Fruit fly (Drosophila melanogaster) whole organism, embryonic: Measurements from ENCODE around the gene CG9164.

Experiments used
- Bgb ChIP-seq: fragments of 200-800 bp; sonication (Bioruptor generic); IDR thresholded peaks from 2 replicates; pipeline ENCODE4 v1.3.6; 2022; ENCODE audit warnings: missing biosample characterization, missing genetic modification characterization; ENCODE audit not compliant: partially characterized antibody
- CG10209 ChIP-seq: fragments of 200-800 bp; sonication (Bioruptor generic); optimal IDR thresholded peaks from 3 replicates; lab custom pipeline; 2017; ENCODE audit warnings: missing biosample characterization, mild to moderate bottlenecking, missing genetic modification characterization, missing genetic modification reagents
- CG10654 ChIP-seq: fragments of 200-800 bp; sonication (Bioruptor generic); optimal IDR thresholded peaks from 2 replicates; lab custom pipeline; 2016; ENCODE audit warnings: missing biosample characterization, missing genetic modification characterization
- CG10979 ChIP-seq: fragments of 200-800 bp; sonication (Bioruptor generic); optimal IDR thresholded peaks from 2 replicates; lab custom pipeline; 2018; ENCODE audit warnings: missing biosample characterization, mild to moderate bottlenecking, missing genetic modification characterization, moderate library complexity
- CG12071 ChIP-seq: fragments of 200-800 bp; sonication (Bioruptor generic); optimal IDR thresholded peaks from 3 replicates; lab custom pipeline; 2018; ENCODE audit warnings: missing biosample characterization, mild to moderate bottlenecking, missing genetic modification characterization
- CG12155 ChIP-seq: fragments of 200-800 bp; sonication (Bioruptor generic); optimal IDR thresholded peaks from 3 replicates; lab custom pipeline; 2016; ENCODE audit warnings: missing biosample characterization, missing genetic modification characterization
- CG12236 ChIP-seq: fragments of 200-800 bp; sonication (Bioruptor generic); optimal IDR thresholded peaks from 2 replicates; lab custom pipeline; 2016; ENCODE audit warnings: missing biosample characterization, missing genetic modification characterization
- CG13894 ChIP-seq: fragments of 200-800 bp; sonication (Bioruptor generic); optimal IDR thresholded peaks from 3 replicates; lab custom pipeline; 2018; ENCODE audit warnings: missing biosample characterization, mild to moderate bottlenecking, missing genetic modification characterization, moderate library complexity
- CG14441 ChIP-seq: fragments of 200-800 bp; sonication (Bioruptor generic); IDR thresholded peaks from 2 replicates; pipeline ENCODE4 v1.3.6; 2022; ENCODE audit warnings: missing biosample characterization, missing genetic modification characterization
- CG14710 ChIP-seq: fragments of 200-800 bp; sonication (Bioruptor generic); optimal IDR thresholded peaks from 3 replicates; lab custom pipeline; 2019; ENCODE audit warnings: missing biosample characterization, mild to moderate bottlenecking, missing genetic modification characterization, moderate library complexity
- CG15479 ChIP-seq: fragments of 200-800 bp; sonication (Bioruptor generic); optimal IDR thresholded peaks from 3 replicates; lab custom pipeline; 2019; ENCODE audit warnings: missing biosample characterization, mild to moderate bottlenecking, missing genetic modification characterization, moderate library complexity
- CG17385 ChIP-seq: fragments of 200-800 bp; sonication (Bioruptor generic); optimal IDR thresholded peaks from 3 replicates; lab custom pipeline; 2018; ENCODE audit warnings: missing biosample characterization, mild to moderate bottlenecking, missing genetic modification characterization
- CG1792 ChIP-seq: fragments of 200-800 bp; sonication (Bioruptor generic); optimal IDR thresholded peaks from 2 replicates; lab custom pipeline; 2016; ENCODE audit warnings: missing biosample characterization, missing genetic modification characterization
- CG3281 ChIP-seq: fragments of 200-800 bp; sonication (Bioruptor generic); optimal IDR thresholded peaks from 3 replicates; lab custom pipeline; 2017; ENCODE audit warnings: missing biosample characterization, mild to moderate bottlenecking, missing genetic modification characterization
- CG3995 ChIP-seq: fragments of 200-800 bp; sonication (Bioruptor generic); optimal IDR thresholded peaks from 3 replicates; lab custom pipeline; 2016; ENCODE audit warnings: missing biosample characterization, missing genetic modification characterization
- CG4820 ChIP-seq: fragments of 200-800 bp; sonication (Bioruptor generic); optimal IDR thresholded peaks from 3 replicates; lab custom pipeline; 2016; ENCODE audit warnings: missing biosample characterization, missing genetic modification characterization
- CG4854 ChIP-seq: fragments of 200-800 bp; sonication (Bioruptor generic); optimal IDR thresholded peaks from 2 replicates; lab custom pipeline; 2016; ENCODE audit warnings: missing biosample characterization, missing genetic modification characterization, inconsistent platforms
- CG7839 ChIP-seq: fragments of 200-800 bp; sonication (Bioruptor generic); optimal IDR thresholded peaks from 3 replicates; lab custom pipeline; 2018; ENCODE audit warnings: missing biosample characterization, mild to moderate bottlenecking, missing genetic modification characterization, moderate library complexity
- CG9932 ChIP-seq: fragments of 200-800 bp; sonication (Bioruptor generic); IDR thresholded peaks from 2 replicates; pipeline ENCODE4 v1.3.6; 2022; ENCODE audit warnings: missing biosample characterization, missing genetic modification characterization
- CoRest ChIP-seq: fragments of 200-800 bp; sonication (Bioruptor generic); optimal IDR thresholded peaks from 3 replicates; lab custom pipeline; 2018; ENCODE audit warnings: missing biosample characterization, mild to moderate bottlenecking, missing genetic modification characterization, moderate library complexity
- Dek ChIP-seq: fragments of 200-800 bp; sonication (Bioruptor generic); optimal IDR thresholded peaks from 3 replicates; lab custom pipeline; 2019; ENCODE audit warnings: missing biosample characterization, mild to moderate bottlenecking, missing genetic modification characterization, moderate library complexity
- ERR ChIP-seq: fragments of 200-800 bp; sonication (Bioruptor generic); optimal IDR thresholded peaks from 2 replicates; lab custom pipeline; 2016; ENCODE audit warnings: missing biosample characterization, missing genetic modification characterization
- Hand ChIP-seq: fragments of 200-800 bp; sonication (Bioruptor generic); optimal IDR thresholded peaks from 2 replicates; lab custom pipeline; 2017; ENCODE audit warnings: mild to moderate bottlenecking, missing biosample characterization, missing genetic modification reagents, missing genetic modification characterization
- Hmx ChIP-seq: fragments of 200-800 bp; sonication (Bioruptor generic); optimal IDR thresholded peaks from 2 replicates; lab custom pipeline; 2016; ENCODE audit warnings: missing biosample characterization, missing genetic modification characterization
- Lhr ChIP-seq: fragments of 200-800 bp; sonication (Bioruptor generic); optimal IDR thresholded peaks from 3 replicates; lab custom pipeline; 2017; ENCODE audit warnings: mild to moderate bottlenecking, missing biosample characterization, missing genetic modification reagents, missing genetic modification characterization
- Max ChIP-seq: fragments of 200-800 bp; sonication (Bioruptor generic); optimal IDR thresholded peaks from 2 replicates; lab custom pipeline; 2016; ENCODE audit warnings: missing biosample characterization, mild to moderate bottlenecking, missing genetic modification characterization
- Mes4 ChIP-seq: fragments of 200-800 bp; sonication (Bioruptor generic); optimal IDR thresholded peaks from 2 replicates; lab custom pipeline; 2016; ENCODE audit warnings: missing biosample characterization, missing genetic modification characterization
- Opbp ChIP-seq: fragments of 200-800 bp; sonication (Bioruptor generic); IDR thresholded peaks from 3 replicates; pipeline ENCODE4 v1.3.6; 2022; ENCODE audit warnings: missing biosample characterization, missing genetic modification characterization; ENCODE audit not compliant: partially characterized antibody
- Poxn ChIP-seq: fragments of 200-800 bp; sonication (Bioruptor generic); IDR thresholded peaks from 2 replicates; pipeline ENCODE4 v1.3.6; 2022; ENCODE audit warnings: missing biosample characterization, missing genetic modification characterization
- Six4 ChIP-seq: fragments of 200-800 bp; sonication (Bioruptor generic); optimal IDR thresholded peaks from 2 replicates; lab custom pipeline; 2016; ENCODE audit warnings: missing biosample characterization, missing genetic modification characterization
- Usf ChIP-seq: fragments of 200-800 bp; sonication (Bioruptor generic); optimal IDR thresholded peaks from 2 replicates; lab custom pipeline; 2017; ENCODE audit warnings: missing genotype, missing biosample characterization, missing genetic modification characterization
- amos ChIP-seq: fragments of 200-800 bp; sonication (Bioruptor generic); IDR thresholded peaks from 2 replicates; pipeline ENCODE4 v1.3.6; 2022; ENCODE audit warnings: missing biosample characterization, missing genetic modification characterization; ENCODE audit not compliant: partially characterized antibody
- az2 ChIP-seq: fragments of 200-800 bp; sonication (Bioruptor generic); optimal IDR thresholded peaks from 3 replicates; lab custom pipeline; 2016; ENCODE audit warnings: missing biosample characterization, missing genetic modification characterization
- chn ChIP-seq: fragments of 200-800 bp; sonication (Bioruptor generic); optimal IDR thresholded peaks from 2 replicates; lab custom pipeline; 2016; ENCODE audit warnings: missing biosample characterization, missing genetic modification characterization
- crp ChIP-seq, 2 experiments: fragments of 200-800 bp; sonication (Bioruptor generic); optimal IDR thresholded peaks; 2 replicates in 1 of 2; 3 replicates in 1 of 2; lab custom pipeline; 2017; ENCODE audit warnings: missing biosample characterization in 2 of 2, missing genetic modification characterization in 2 of 2, mild to moderate bottlenecking in 1 of 2, moderate library complexity in 1 of 2
- emc ChIP-seq: fragments of 200-800 bp; sonication (Bioruptor generic); optimal IDR thresholded peaks from 2 replicates; lab custom pipeline; 2016; ENCODE audit warnings: missing biosample characterization, missing genetic modification characterization
- exex ChIP-seq: fragments of 200-800 bp; sonication (Bioruptor generic); optimal IDR thresholded peaks from 4 replicates; lab custom pipeline; 2018; ENCODE audit warnings: missing biosample characterization, mild to moderate bottlenecking, missing genetic modification characterization, moderate library complexity
- gcm ChIP-seq: fragments of 200-800 bp; sonication (Bioruptor generic); optimal IDR thresholded peaks from 2 replicates; lab custom pipeline; 2019; ENCODE audit warnings: missing biosample characterization, mild to moderate bottlenecking, missing genetic modification characterization, moderate library complexity
- hkb ChIP-seq, 2 experiments: fragments of 200-800 bp in 1 of 2; fragments of >200 bp in 1 of 2; sonication (Bioruptor generic) in 1 of 2; IDR thresholded peaks in 1 of 2; optimal IDR thresholded peaks in 1 of 2; 2 replicates each; pipeline versions ENCODE4 v1.3.6 to Lab custom; 2017 to 2022; ENCODE audit warnings: missing biosample characterization in 1 of 2, missing genetic modification characterization in 1 of 2
- hth ChIP-seq: fragments of >200 bp; optimal IDR thresholded peaks from 2 replicates; lab custom pipeline; 2017; ENCODE audit warnings: inconsistent platforms
- ind ChIP-seq: fragments of 200-800 bp; sonication (Bioruptor generic); optimal IDR thresholded peaks from 3 replicates; lab custom pipeline; 2016; ENCODE audit warnings: missing biosample characterization, missing genetic modification characterization
- onecut ChIP-seq: fragments of 200-800 bp; sonication (Bioruptor generic); IDR thresholded peaks from 2 replicates; pipeline ENCODE4 v1.3.6; 2022; ENCODE audit warnings: missing biosample characterization, missing genetic modification characterization
- pho ChIP-seq: fragments of 200-800 bp; sonication (Bioruptor generic); optimal IDR thresholded peaks from 2 replicates; lab custom pipeline; 2016; ENCODE audit warnings: missing biosample characterization, missing genetic modification characterization
- pzg ChIP-seq: fragments of 200-800 bp; sonication (Bioruptor generic); optimal IDR thresholded peaks from 3 replicates; lab custom pipeline; 2018; ENCODE audit warnings: missing biosample characterization, mild to moderate bottlenecking, missing genetic modification characterization, moderate library complexity
- sima ChIP-seq: fragments of 200-800 bp; sonication (Bioruptor generic); optimal IDR thresholded peaks from 2 replicates; lab custom pipeline; 2016; ENCODE audit warnings: missing biosample characterization, missing genetic modification characterization
- vnd ChIP-seq: fragments of 200-800 bp; sonication (Bioruptor generic); IDR thresholded peaks from 3 replicates; pipeline ENCODE4 v1.3.6; 2022; ENCODE audit warnings: missing biosample characterization, missing genetic modification characterization; ENCODE audit not compliant: partially characterized antibody
- wor ChIP-seq: fragments of 200-800 bp; sonication (Bioruptor generic); IDR thresholded peaks from 2 replicates; pipeline ENCODE4 v1.3.6; 2022; ENCODE audit warnings: missing biosample characterization, missing genetic modification characterization
- zen2 ChIP-seq: fragments of 200-800 bp; sonication (Bioruptor generic); IDR thresholded peaks from 3 replicates; pipeline ENCODE4 v1.3.6; 2022; ENCODE audit warnings: missing biosample characterization, missing genetic modification characterization; ENCODE audit not compliant: partially characterized antibody

Gene CG9164

dm6 chrX:15385176-15386056 is at the start of gene CG9164 (continued):
- TF ChIP-seq Mes4 (GFP tag; lab: Kevin White, UChicago) = no peak
- no peak for TF ChIP-seq Dek (tag; lab: Kevin White, UChicago)
- TF ChIP-seq CG14441 (GFP tag; lab: Robert Waterston, UW) = no peak
- TF ChIP-seq Opbp = no peak
- no peak for TF ChIP-seq CG9932
- TF ChIP-seq crp (GFP tag; optimal IDR thresholded peaks at IDR 0.05; lab: Kevin White, UChicago) = peak in 1 of 2 experiments; percentile 17
- TF ChIP-seq hkb (optimal IDR thresholded peaks at IDR 0.05; lab: Kevin White, UChicago) = no peak
- TF ChIP-seq hkb (GFP tag; IDR thresholded peaks at IDR 0.05; lab: Robert Waterston, UW) = no peak
- TF ChIP-seq chn (GFP tag; lab: Kevin White, UChicago) = no peak
- TF ChIP-seq CG10209 (GFP tag; lab: Kevin White, UChicago) = no peak
- no peak for TF ChIP-seq az2 (GFP tag; lab: Kevin White, UChicago)
- no peak for TF ChIP-seq ERR
- TF ChIP-seq ind (GFP tag; lab: Kevin White, UChicago) = no peak
- TF ChIP-seq Hand (GFP tag; lab: Kevin White, UChicago) = no peak
- TF ChIP-seq Lhr (GFP tag; lab: Kevin White, UChicago) = no peak
- no peak for TF ChIP-seq CG12236 (GFP tag; lab: Kevin White, UChicago)
- TF ChIP-seq pho (GFP tag; lab: Kevin White, UChicago) = no peak
- no peak for TF ChIP-seq CG3281 (GFP tag; lab: Kevin White, UChicago)
- TF ChIP-seq CG15479 = no peak
- no peak for TF ChIP-seq CG3995 (GFP tag; lab: Kevin White, UChicago)
- TF ChIP-seq Six4 (GFP tag; lab: Kevin White, UChicago) = no peak
- no peak for TF ChIP-seq CG4820 (GFP tag; lab: Kevin White, UChicago)
- TF ChIP-seq CG12071 = no peak
- TF ChIP-seq Hmx (GFP tag; lab: Kevin White, UChicago) = no peak
- no peak for TF ChIP-seq Max (GFP tag; lab: Kevin White, UChicago)
- peak; percentile 27; the same call in 1 of the 2 replicates for TF ChIP-seq amos (GFP tag; lab: Robert Waterston, UW)
- no peak for TF ChIP-seq wor (GFP tag; lab: Robert Waterston, UW)
- peak; percentile 70 for TF ChIP-seq Bgb (GFP tag; lab: Robert Waterston, UW)
- no peak for TF ChIP-seq CG13894 (tag; lab: Kevin White, UChicago)
- TF ChIP-seq hth (lab: Kevin White, UChicago) = no peak
- TF ChIP-seq vnd (GFP tag; lab: Robert Waterston, UW) = no peak
- TF ChIP-seq zen2 (GFP tag; lab: Robert Waterston, UW) = no peak
- TF ChIP-seq CG14710 = no peak
- no peak for TF ChIP-seq emc (GFP tag; lab: Kevin White, UChicago)
- TF ChIP-seq sima (GFP tag; lab: Kevin White, UChicago) = no peak
- no peak for TF ChIP-seq Poxn (GFP tag; lab: Robert Waterston, UW)
- TF ChIP-seq onecut = peak; percentile 76
- TF ChIP-seq exex (tag; lab: Kevin White, UChicago) = no peak
- TF ChIP-seq pzg (GFP tag; lab: Kevin White, UChicago) = peak; percentile 17
- no peak for TF ChIP-seq CG10654 (GFP tag; lab: Kevin White, UChicago)
- peak; percentile 84 for TF ChIP-seq CG10979 (tag; lab: Kevin White, UChicago)
- TF ChIP-seq gcm (GFP tag; lab: Kevin White, UChicago) = no peak
- no peak for TF ChIP-seq CoRest (tag; lab: Kevin White, UChicago)
- peak; percentile 34 for TF ChIP-seq CG17385 (GFP tag; lab: Kevin White, UChicago)
- no peak for TF ChIP-seq CG7839 (tag; lab: Kevin White, UChicago)
- TF ChIP-seq CG12155 (GFP tag; lab: Kevin White, UChicago) = no peak
- TF ChIP-seq CG1792 (GFP tag; lab: Kevin White, UChicago) = no peak
- no peak for TF ChIP-seq Usf (GFP tag; lab: Kevin White, UChicago)
- no peak for TF ChIP-seq CG4854 (GFP tag; lab: Kevin White, UChicago)
